Worm (Caenorhabditis elegans): ENCODE results near the gene cdf-1.

cdf-1 gene

ce11 chrX:6461729-6462128 is 43.2 kb downstream of the cdf-1 start, which contains the start of gene K04E7.1:
TSS of gene K04E7.1 (plus strand) at chrX:6462029.
- TF ChIP-seq ceh-83 (GFP tag; optimal IDR thresholded peaks at IDR 0.05) (no peak), ces-1 (GFP tag; optimal IDR thresholded peaks at IDR 0.05) (no peak)

ce11 chrX:6460123-6460522 is 44.8 kb downstream of the cdf-1 start:
- TF ChIP-seq sptf-1 (tag; optimal IDR thresholded peaks at IDR 0.05), result no peak
- TF ChIP-seq blmp-1 (tag; optimal IDR thresholded peaks at IDR 0.05), result no peak

DNA sequence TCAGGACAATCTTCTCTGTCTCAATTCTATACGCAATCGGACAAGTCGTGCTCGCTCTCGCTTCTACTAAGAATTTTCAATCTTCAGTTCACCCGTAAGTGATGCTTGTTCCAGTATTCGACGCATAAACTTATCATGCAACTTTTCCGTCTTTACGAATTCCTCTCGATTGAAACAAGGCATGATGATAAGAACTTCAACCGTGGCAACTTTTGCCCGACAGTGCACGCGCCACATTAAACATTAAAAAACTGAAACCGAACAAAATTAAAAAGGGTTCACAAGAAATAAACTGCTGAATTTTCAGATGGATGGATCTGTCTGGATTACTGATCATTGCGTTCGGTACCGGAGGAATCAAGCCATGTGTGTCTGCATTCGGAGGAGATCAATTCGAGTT is 46.5 kb downstream of the cdf-1 start:
- TF ChIP-seq M03D4.4 (tag; optimal IDR thresholded peaks at IDR 0.05) (no peak), sem-2 (GFP tag; optimal IDR thresholded peaks at IDR 0.05) (no peak), elt-3 (tag; optimal IDR thresholded peaks at IDR 0.05) (no peak), blmp-1 (tag; optimal IDR thresholded peaks at IDR 0.05) (no peak), unc-39 (tag; optimal IDR thresholded peaks at IDR 0.05) (no peak), ham-2 (GFP tag; optimal IDR thresholded peaks at IDR 0.05) (no peak), nhr-237 (tag; optimal IDR thresholded peaks at IDR 0.05) (no peak), lin-32 (GFP tag; optimal IDR thresholded peaks at IDR 0.05) (no peak), unc-120 (tag; optimal IDR thresholded peaks at IDR 0.05; ENCODE audit: poor library complexity, severe bottlenecking) (no peak), ces-1 (GFP tag; optimal IDR thresholded peaks at IDR 0.05) (no peak), zip-8 (tag; optimal IDR thresholded peaks at IDR 0.05) (no peak), pha-4 (tag; optimal IDR thresholded peaks at IDR 0.05) (no peak), mep-1 (tag; optimal IDR thresholded peaks at IDR 0.05) (no peak), flh-1 (GFP tag; optimal IDR thresholded peaks at IDR 0.05) (no peak), cnd-1 (tag; optimal IDR thresholded peaks at IDR 0.05) (no peak), nhr-2 (tag; optimal IDR thresholded peaks at IDR 0.05) (no peak), nhr-12 (tag; optimal IDR thresholded peaks at IDR 0.05) (no peak), nhr-28 (tag; optimal IDR thresholded peaks at IDR 0.05) (no peak)

DNA sequence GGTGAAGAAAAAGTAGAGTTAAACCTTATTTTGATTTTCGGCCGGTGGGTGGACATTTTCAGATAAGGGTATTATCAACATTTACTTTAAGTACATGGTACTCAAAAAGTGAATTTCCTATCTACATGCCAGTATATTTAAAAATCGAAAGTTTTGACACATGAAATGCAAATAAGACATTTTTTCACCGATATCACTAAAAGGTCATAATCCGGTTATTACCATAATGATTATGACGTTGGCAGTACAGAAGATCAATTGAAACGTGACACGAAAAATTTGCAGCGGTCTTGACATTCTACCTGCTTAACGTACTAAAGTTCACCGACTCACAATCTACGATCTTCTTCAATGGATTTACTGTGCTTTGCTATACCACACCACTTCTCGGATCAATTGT is 46.9 kb downstream of the cdf-1 start:
- TF ChIP-seq sem-2 (GFP tag; optimal IDR thresholded peaks at IDR 0.05) (no peak), nhr-28 (tag; optimal IDR thresholded peaks at IDR 0.05) (no peak), elt-1 (tag; optimal IDR thresholded peaks at IDR 0.05; ENCODE audit: borderline replicate concordance, insufficient read depth) (no peak), lsy-2 (tag; optimal IDR thresholded peaks at IDR 0.05) (no peak), unc-62 (GFP tag; optimal IDR thresholded peaks at IDR 0.05) (no peak), snpc-4 (tag; optimal IDR thresholded peaks at IDR 0.05) (no peak), unc-39 (tag; optimal IDR thresholded peaks at IDR 0.05) (no peak), nhr-237 (tag; optimal IDR thresholded peaks at IDR 0.05) (no peak), elt-3 (tag; optimal IDR thresholded peaks at IDR 0.05) (no peak), nhr-76 (tag; optimal IDR thresholded peaks at IDR 0.05) (no peak), mls-2 (tag; optimal IDR thresholded peaks at IDR 0.05) (no peak), mab-5 (tag; optimal IDR thresholded peaks at IDR 0.05) (no peak), ceh-39 (tag; optimal IDR thresholded peaks at IDR 0.05) (no peak), sptf-1 (tag; optimal IDR thresholded peaks at IDR 0.05) (no peak), blmp-1 (tag; optimal IDR thresholded peaks at IDR 0.05) (no peak), lin-13 (tag; optimal IDR thresholded peaks at IDR 0.05) (no peak), flh-1 (GFP tag; optimal IDR thresholded peaks at IDR 0.05) (no peak), tbx-8 (GFP tag; optimal IDR thresholded peaks at IDR 0.05) (no peak), unc-120 (tag; optimal IDR thresholded peaks at IDR 0.05; ENCODE audit: poor library complexity, severe bottlenecking) (no peak)

DNA sequence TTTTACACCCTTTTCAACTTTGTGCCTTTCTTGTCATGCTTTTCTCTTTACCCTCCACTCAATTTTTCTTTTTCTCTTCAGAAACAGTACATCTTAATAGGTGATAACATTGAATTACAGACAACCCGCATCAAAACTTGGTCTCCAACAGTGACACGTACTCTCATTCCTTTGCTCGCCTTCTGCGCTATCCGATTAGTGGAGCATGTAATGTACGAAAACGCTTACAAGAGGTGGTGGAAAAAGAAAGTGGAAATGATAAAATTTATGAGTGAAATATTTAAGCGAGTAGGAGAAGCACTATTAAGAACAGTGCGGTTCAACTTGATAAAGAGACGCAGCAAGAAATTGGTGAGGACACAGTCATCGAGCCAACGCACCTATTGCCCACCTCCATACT is 48.4 kb downstream of the cdf-1 start, which contains the start of gene pept-1:
pept-1 (plus strand) TSS at position 306 of the 400 bp plus-strand sequence.
- TF ChIP-seq sem-2 (GFP tag; optimal IDR thresholded peaks at IDR 0.05) (no peak), cnd-1 (tag; optimal IDR thresholded peaks at IDR 0.05) (no peak), nhr-76 (tag; optimal IDR thresholded peaks at IDR 0.05) (no peak), lin-32 (GFP tag; optimal IDR thresholded peaks at IDR 0.05) (no peak), mls-2 (tag; optimal IDR thresholded peaks at IDR 0.05) (no peak), mab-5 (tag; optimal IDR thresholded peaks at IDR 0.05) (no peak)

- TF ChIP-seq nhr-12 (tag; optimal IDR thresholded peaks at IDR 0.05) (no peak), unc-39 (tag; optimal IDR thresholded peaks at IDR 0.05) (no peak), ceh-43 (GFP tag; optimal IDR thresholded peaks at IDR 0.05) (no peak), cnd-1 (tag; optimal IDR thresholded peaks at IDR 0.05) (no peak), snpc-4 (tag; optimal IDR thresholded peaks at IDR 0.05) (no peak), nhr-237 (tag; optimal IDR thresholded peaks at IDR 0.05) (no peak), flh-1 (GFP tag; optimal IDR thresholded peaks at IDR 0.05) (no peak), ceh-39 (tag; optimal IDR thresholded peaks at IDR 0.05) (no peak), ces-1 (GFP tag; optimal IDR thresholded peaks at IDR 0.05) (no peak), bed-3 (GFP tag; optimal IDR thresholded peaks at IDR 0.05) (no peak), hlh-1 (tag; optimal IDR thresholded peaks at IDR 0.05) (no peak), lin-13 (tag; optimal IDR thresholded peaks at IDR 0.05) (no peak), blmp-1 (tag; optimal IDR thresholded peaks at IDR 0.05) (no peak), lin-32 (GFP tag; optimal IDR thresholded peaks at IDR 0.05) (no peak)
Measured at ce11 chrX:6455157-6455556, 49.8 kb downstream of the cdf-1 start, which contains the start of gene nas-33. TSS of gene nas-33 (minus strand) at chrX:6455257.
